Worm (Caenorhabditis elegans): ENCODE measurements around the gene F33G12.7.
A peak's percentile ranks its signal among the peaks of the same experiment; 100 is the strongest.

F33G12.7 gene

ce11 chrII:5016977-5017585 is 23.4 kb downstream of the F33G12.7 start (continued):
- no peak for TF ChIP-seq Y67H2A.10 (GFP tag; conservative IDR thresholded peaks at IDR 0.05)
- TF ChIP-seq ceh-100 (GFP tag; IDR thresholded peaks at IDR 0.05): no peak
- TF ChIP-seq ekl-4 (GFP tag; IDR thresholded peaks at IDR 0.05): 0 out of 2 replicates have a peak, but pooled peaks have one; percentile 33
- peak; percentile 80 for TF ChIP-seq lin-40 (tag; optimal IDR thresholded peaks at IDR 0.05)
- no peak for TF ChIP-seq nfya-2 (GFP tag; IDR thresholded peaks at IDR 0.05)
- no peak for TF ChIP-seq lsy-27 (tag; optimal IDR thresholded peaks at IDR 0.05; ENCODE audit: borderline replicate concordance, insufficient read depth)
- no peak for TF ChIP-seq madf-6 (GFP tag; IDR thresholded peaks at IDR 0.05)
- TF ChIP-seq nfya-1 (tag; optimal IDR thresholded peaks at IDR 0.05; ENCODE audit: borderline replicate concordance, insufficient read depth): no peak
- TF ChIP-seq rpc-1 (optimal IDR thresholded peaks at IDR 0.05): no peak
- TF ChIP-seq rpc-1 (tag; optimal IDR thresholded peaks at IDR 0.05): no peak
- peak; percentile 84 for TF ChIP-seq zfh-2 (GFP tag; conservative IDR thresholded peaks at IDR 0.05)
- TF ChIP-seq B0261.1 (tag; optimal IDR thresholded peaks at IDR 0.05): no peak
- TF ChIP-seq F49E8.2 (tag; optimal IDR thresholded peaks at IDR 0.05; ENCODE audit: insufficient read depth): no peak
- TF ChIP-seq snpc-3.4 (tag; optimal IDR thresholded peaks at IDR 0.05): no peak
- TF ChIP-seq Y56A3A.18 (GFP tag; IDR thresholded peaks at IDR 0.05): no peak
- TF ChIP-seq aptf-3 (GFP tag; IDR thresholded peaks at IDR 0.05): no peak
- TF ChIP-seq lag-1 (GFP tag; IDR thresholded peaks at IDR 0.05): no peak
- TF ChIP-seq chd-7 (tag; optimal IDR thresholded peaks at IDR 0.05): peak; percentile 69
- TF ChIP-seq F22D6.2 (tag; optimal IDR thresholded peaks at IDR 0.05): no peak
- TF ChIP-seq C06A6.2 (GFP tag; conservative IDR thresholded peaks at IDR 0.05): no peak
- no peak for TF ChIP-seq ceh-79 (tag; optimal IDR thresholded peaks at IDR 0.05)
- no peak for TF ChIP-seq let-607 (tag; optimal IDR thresholded peaks at IDR 0.05)
- TF ChIP-seq egrh-3 (GFP tag; IDR thresholded peaks at IDR 0.05): no peak; the same call in 1 of the 2 replicates
- peak; percentile 44 for TF ChIP-seq ceh-27 (GFP tag; optimal IDR thresholded peaks at IDR 0.05)
- TF ChIP-seq aptf-2 (GFP tag; conservative IDR thresholded peaks at IDR 0.05): no peak
- TF ChIP-seq F55B11.4 (tag; optimal IDR thresholded peaks at IDR 0.05; ENCODE audit: borderline replicate concordance, insufficient read depth): no peak
- TF ChIP-seq madf-10 (tag; optimal IDR thresholded peaks at IDR 0.05): no peak
- TF ChIP-seq atf-7 (tag; optimal IDR thresholded peaks at IDR 0.05): no peak
- TF ChIP-seq athp-1 (tag; optimal IDR thresholded peaks at IDR 0.05): no peak
- no peak for TF ChIP-seq gei-17 (GFP tag; optimal IDR thresholded peaks at IDR 0.05)

DNA sequence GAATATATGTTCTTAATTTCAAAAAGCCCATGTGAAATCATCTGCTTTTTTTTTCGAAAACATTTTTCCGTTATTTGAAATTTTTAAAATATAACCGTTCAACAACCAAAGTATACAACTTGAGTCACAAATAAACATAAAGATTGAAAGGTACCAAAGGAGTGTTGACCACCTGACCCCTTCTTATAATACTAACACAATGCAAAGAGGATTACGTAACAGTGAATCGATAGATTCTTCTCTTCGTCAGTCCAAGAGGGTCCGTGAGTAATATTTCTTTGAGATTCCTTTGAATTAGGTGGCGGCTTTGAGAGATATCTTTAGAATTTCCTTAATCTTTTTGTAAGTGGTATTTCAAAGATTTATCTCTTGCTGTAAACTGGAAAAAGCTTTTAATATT is 24.3 kb downstream of the F33G12.7 start:
- TF ChIP-seq bed-2 (GFP tag; IDR thresholded peaks at IDR 0.05): no peak
- TF ChIP-seq Y53G8AR.9 (GFP tag; conservative IDR thresholded peaks at IDR 0.05): no peak
- TF ChIP-seq Y79H2A.3 (GFP tag; conservative IDR thresholded peaks at IDR 0.05): no peak
- TF ChIP-seq xnd-1 (tag; optimal IDR thresholded peaks at IDR 0.05): no peak
- no peak for TF ChIP-seq sea-2 (GFP tag; IDR thresholded peaks at IDR 0.05)
- no peak for TF ChIP-seq zim-3 (tag; optimal IDR thresholded peaks at IDR 0.05)
- TF ChIP-seq attf-6 (GFP tag; IDR thresholded peaks at IDR 0.05): no peak
- no peak for TF ChIP-seq F55B11.4 (tag; optimal IDR thresholded peaks at IDR 0.05; ENCODE audit: borderline replicate concordance, insufficient read depth)

Measured in whole organism, young adult.